Worm (Caenorhabditis elegans) whole organism, L4/young adult: ENCODE data around the gene F55G11.10.

Experiments used
- dao-5 ChIP-seq: sonication (generic microtip); optimal IDR thresholded peaks from 2 replicates; lab custom pipeline; 2016; ENCODE audit warnings: missing genotype, missing genetic modification characterization, moderate library complexity, missing compliant biosample characterization
- him-1 ChIP-seq: sonication (generic microtip); optimal IDR thresholded peaks from 2 replicates; lab custom pipeline; 2016; ENCODE audit warnings: missing genotype, missing genetic modification reagents, missing genetic modification characterization, missing compliant biosample characterization

ce11 chrIV:12914532-12915019, 34.0 kb upstream of the F55G11.10 start, which contains the start of gene irg-6:
- TF ChIP-seq him-1 (tag; lab: Kevin White, UChicago) (no peak), dao-5 (tag; lab: Kevin White, UChicago) (no peak)
